Fruit fly (Drosophila melanogaster) whole organism, prepupa: ENCODE measurements around the gene CG15882.

ENCODE experiments used
- Blimp-1 ChIP-seq: fragments of 200-800 bp; sonication (Bioruptor generic); optimal IDR thresholded peaks from 3 replicates; lab custom pipeline; 2017; ENCODE audit warnings: missing biosample characterization, missing genetic modification characterization, mild to moderate bottlenecking, moderate library complexity, missing genetic modification reagents
- CG10631 ChIP-seq: fragments of 200-800 bp; sonication (Bioruptor generic); optimal IDR thresholded peaks from 2 replicates; lab custom pipeline; 2016; ENCODE audit warnings: missing biosample characterization, missing genetic modification characterization
- CG10669 ChIP-seq: fragments of 200-800 bp; sonication (Bioruptor generic); optimal IDR thresholded peaks from 3 replicates; lab custom pipeline; 2018; ENCODE audit warnings: missing biosample characterization, mild to moderate bottlenecking, missing genetic modification characterization, moderate library complexity
- CG11294 ChIP-seq: fragments of 200-800 bp; sonication (Bioruptor generic); IDR thresholded peaks from 2 replicates; pipeline ENCODE4 v1.3.6; 2022; ENCODE audit warnings: missing biosample characterization, missing genetic modification characterization
- CG11762 ChIP-seq: fragments of 200-800 bp; sonication (Bioruptor generic); optimal IDR thresholded peaks from 3 replicates; lab custom pipeline; 2016; ENCODE audit warnings: missing biosample characterization, missing genetic modification characterization; ENCODE audit not compliant: insufficient read depth
- CG11902 ChIP-seq: fragments of 200-800 bp; sonication (Bioruptor generic); optimal IDR thresholded peaks from 3 replicates; lab custom pipeline; 2016; ENCODE audit warnings: missing biosample characterization, missing genetic modification characterization
- CG15336 ChIP-seq: fragments of 200-800 bp; sonication (Bioruptor generic); IDR thresholded peaks from 2 replicates; pipeline ENCODE4 v1.3.6; 2022; ENCODE audit warnings: missing biosample characterization, missing genetic modification characterization
- CG1621 ChIP-seq: fragments of 200-800 bp; sonication (Bioruptor generic); optimal IDR thresholded peaks from 3 replicates; lab custom pipeline; 2018; ENCODE audit warnings: missing biosample characterization, mild to moderate bottlenecking, missing genetic modification characterization
- CG16779 ChIP-seq: fragments of 200-800 bp; sonication (Bioruptor generic); optimal IDR thresholded peaks from 3 replicates; lab custom pipeline; 2017; ENCODE audit warnings: missing biosample characterization, mild to moderate bottlenecking, missing genetic modification characterization
- CG3032 ChIP-seq: fragments of 200-800 bp; optimal IDR thresholded peaks from 2 replicates; lab custom pipeline; 2019; ENCODE audit warnings: missing biosample characterization, mild to moderate bottlenecking, missing genetic modification characterization, moderate library complexity
- CG31627 ChIP-seq: fragments of 200-800 bp; sonication (Bioruptor generic); optimal IDR thresholded peaks from 3 replicates; lab custom pipeline; 2016; ENCODE audit warnings: missing biosample characterization, missing genetic modification characterization
- CG32006 ChIP-seq: fragments of 200-800 bp; sonication (Bioruptor generic); optimal IDR thresholded peaks from 3 replicates; lab custom pipeline; 2017; ENCODE audit warnings: missing biosample characterization, mild to moderate bottlenecking, missing genetic modification characterization
- CG3919 ChIP-seq: fragments of 200-800 bp; sonication (Bioruptor generic); optimal IDR thresholded peaks from 3 replicates; lab custom pipeline; 2016; ENCODE audit warnings: missing biosample characterization, missing genetic modification characterization
- CG4318 ChIP-seq: fragments of 200-800 bp; sonication (Bioruptor generic); optimal IDR thresholded peaks from 3 replicates; lab custom pipeline; 2017; ENCODE audit warnings: missing biosample characterization, mild to moderate bottlenecking, missing genetic modification characterization
- CG6276 ChIP-seq: fragments of 200-800 bp; sonication (Bioruptor generic); optimal IDR thresholded peaks from 2 replicates; lab custom pipeline; 2017; ENCODE audit warnings: missing biosample characterization, mild to moderate bottlenecking, missing genetic modification characterization
- CG6792 ChIP-seq: fragments of 200-800 bp; sonication (Bioruptor generic); optimal IDR thresholded peaks from 3 replicates; lab custom pipeline; 2016; ENCODE audit warnings: missing biosample characterization, missing genetic modification characterization
- CG6808 ChIP-seq: fragments of 200-800 bp; sonication (Bioruptor generic); optimal IDR thresholded peaks from 3 replicates; lab custom pipeline; 2017; ENCODE audit warnings: missing biosample characterization, missing genetic modification characterization, mild to moderate bottlenecking, moderate library complexity, missing genetic modification reagents
- CG6854 ChIP-seq: fragments of 200-800 bp; sonication (Bioruptor generic); optimal IDR thresholded peaks from 2 replicates; lab custom pipeline; 2017; ENCODE audit warnings: missing biosample characterization, mild to moderate bottlenecking, missing genetic modification characterization
- CG7368 ChIP-seq: fragments of 200-800 bp; sonication (Bioruptor generic); optimal IDR thresholded peaks from 3 replicates; lab custom pipeline; 2016; ENCODE audit warnings: missing biosample characterization, missing genetic modification characterization
- CG8119 ChIP-seq: fragments of 200-800 bp; sonication (Bioruptor generic); IDR thresholded peaks from 3 replicates; pipeline ENCODE4 v1.3.6; 2022; ENCODE audit warnings: missing biosample characterization, missing genetic modification characterization
- CG8319 ChIP-seq: fragments of 200-800 bp; sonication (Bioruptor generic); optimal IDR thresholded peaks from 3 replicates; lab custom pipeline; 2016; ENCODE audit warnings: missing biosample characterization, missing genetic modification characterization
- CG8632 ChIP-seq: fragments of 200-800 bp; sonication (Bioruptor generic); optimal IDR thresholded peaks from 3 replicates; lab custom pipeline; 2016; ENCODE audit warnings: missing biosample characterization, missing genetic modification characterization
- CG9139 ChIP-seq: fragments of 200-800 bp; sonication (Bioruptor generic); optimal IDR thresholded peaks from 3 replicates; lab custom pipeline; 2017; ENCODE audit warnings: missing biosample characterization, mild to moderate bottlenecking, missing genetic modification characterization
- Eip75B ChIP-seq: fragments of 200-800 bp; sonication (Bioruptor generic); optimal IDR thresholded peaks from 3 replicates; lab custom pipeline; 2016; ENCODE audit warnings: missing biosample characterization, missing genetic modification characterization
- Eip78C ChIP-seq: fragments of 200-800 bp; sonication (Bioruptor generic); peaks from one replicate; lab custom pipeline; 2016; ENCODE audit warnings: missing biosample characterization, missing genetic modification characterization
- Eip93F ChIP-seq: fragments of 200-800 bp; sonication (Bioruptor generic); optimal IDR thresholded peaks from 2 replicates; lab custom pipeline; 2016; ENCODE audit warnings: missing biosample characterization, mild to moderate bottlenecking, missing genetic modification characterization
- Ets96B ChIP-seq: fragments of 200-800 bp; optimal IDR thresholded peaks from 2 replicates; lab custom pipeline; 2019; ENCODE audit warnings: missing biosample characterization, mild to moderate bottlenecking, missing genetic modification characterization, moderate library complexity
- Gug ChIP-seq: fragments of 200-800 bp; sonication (Bioruptor generic); IDR thresholded peaks from 2 replicates; pipeline ENCODE4 v1.3.6; 2022; ENCODE audit warnings: missing biosample characterization, missing genetic modification characterization
- Hr38 ChIP-seq: sonication (Bioruptor generic); optimal IDR thresholded peaks from 2 replicates; lab custom pipeline; 2016; ENCODE audit warnings: missing biosample characterization, missing genetic modification characterization
- Hr39 ChIP-seq: fragments of 200-800 bp; sonication (Bioruptor generic); optimal IDR thresholded peaks from 2 replicates; lab custom pipeline; 2016; ENCODE audit warnings: missing biosample characterization, missing genetic modification characterization
- Lpt ChIP-seq: fragments of 200-800 bp; sonication (Bioruptor generic); optimal IDR thresholded peaks from 3 replicates; lab custom pipeline; 2016; ENCODE audit warnings: missing biosample characterization, missing genetic modification characterization
- Met ChIP-seq: fragments of 200-800 bp; sonication (Bioruptor generic); optimal IDR thresholded peaks from 3 replicates; lab custom pipeline; 2016; ENCODE audit warnings: missing biosample characterization, missing genetic modification characterization
- Smox ChIP-seq: fragments of 200-800 bp; sonication (Bioruptor generic); optimal IDR thresholded peaks from 3 replicates; lab custom pipeline; 2016; ENCODE audit warnings: missing biosample characterization, missing genetic modification characterization
- Sox102F ChIP-seq: fragments of 200-800 bp; sonication (Bioruptor generic); optimal IDR thresholded peaks from 2 replicates; lab custom pipeline; 2016; ENCODE audit warnings: missing biosample characterization, mild to moderate bottlenecking, missing genetic modification characterization
- Sox14 ChIP-seq: fragments of 200-800 bp; sonication (Bioruptor generic); optimal IDR thresholded peaks from 3 replicates; lab custom pipeline; 2016; ENCODE audit warnings: missing biosample characterization, missing genetic modification characterization
- Sox15 ChIP-seq: fragments of 200-800 bp; sonication (Bioruptor generic); optimal IDR thresholded peaks from 3 replicates; lab custom pipeline; 2016; ENCODE audit warnings: missing biosample characterization, missing genetic modification characterization
- achi ChIP-seq: fragments of 200-800 bp; sonication (Bioruptor generic); optimal IDR thresholded peaks from 3 replicates; lab custom pipeline; 2016; ENCODE audit warnings: missing biosample characterization, missing genetic modification characterization
- acj6 ChIP-seq: fragments of 200-800 bp; sonication (Bioruptor generic); optimal IDR thresholded peaks from 3 replicates; lab custom pipeline; 2016; ENCODE audit warnings: missing biosample characterization, missing genetic modification characterization
- cyc ChIP-seq: fragments of 200-800 bp; sonication (Bioruptor generic); optimal IDR thresholded peaks from 3 replicates; lab custom pipeline; 2016; ENCODE audit warnings: missing biosample characterization, missing genetic modification characterization
- dac ChIP-seq: fragments of 200-800 bp; sonication (Bioruptor generic); optimal IDR thresholded peaks from 2 replicates; lab custom pipeline; 2017; ENCODE audit warnings: missing biosample characterization, mild to moderate bottlenecking, missing genetic modification characterization
- eg ChIP-seq: fragments of 200-800 bp; sonication (Bioruptor generic); IDR thresholded peaks from 3 replicates; pipeline ENCODE4 v1.3.6; 2022; ENCODE audit warnings: missing biosample characterization, missing genetic modification characterization
- esn ChIP-seq: fragments of 200-800 bp; sonication (Bioruptor generic); optimal IDR thresholded peaks from 2 replicates; lab custom pipeline; 2016; ENCODE audit warnings: missing biosample characterization, mild to moderate bottlenecking, missing genetic modification characterization, moderate library complexity
- fkh ChIP-seq: fragments of 200-800 bp; sonication (Bioruptor generic); optimal IDR thresholded peaks from 3 replicates; lab custom pipeline; 2017; ENCODE audit warnings: missing biosample characterization, mild to moderate bottlenecking, missing genetic modification characterization, moderate library complexity
- lz ChIP-seq: fragments of 200-800 bp; sonication (Bioruptor generic); optimal IDR thresholded peaks from 3 replicates; lab custom pipeline; 2016; ENCODE audit warnings: missing biosample characterization, missing genetic modification characterization
- net ChIP-seq: fragments of 200-800 bp; sonication (Bioruptor generic); optimal IDR thresholded peaks from 3 replicates; lab custom pipeline; 2016; ENCODE audit warnings: missing biosample characterization, missing genetic modification characterization
- spab ChIP-seq: fragments of 200-800 bp; sonication (Bioruptor generic); optimal IDR thresholded peaks from 2 replicates; lab custom pipeline; 2017; ENCODE audit warnings: missing biosample characterization, mild to moderate bottlenecking, missing genetic modification characterization, missing genetic modification reagents
- ss ChIP-seq, 2 experiments: fragments of 200-800 bp; sonication (Bioruptor generic); optimal IDR thresholded peaks; 2 replicates in 1 of 2; 3 replicates in 1 of 2; lab custom pipeline; 2017 to 2018; ENCODE audit warnings: mild to moderate bottlenecking in 2 of 2, missing biosample characterization in 2 of 2, missing genetic modification characterization in 2 of 2, moderate library complexity in 1 of 2
- svp ChIP-seq: fragments of 200-800 bp; sonication (Bioruptor generic); peaks from one replicate; lab custom pipeline; 2016; ENCODE audit warnings: missing biosample characterization, missing genetic modification characterization
- topi ChIP-seq: fragments of 200-800 bp; sonication (Bioruptor generic); optimal IDR thresholded peaks from 3 replicates; lab custom pipeline; 2016; ENCODE audit warnings: missing biosample characterization, missing genetic modification characterization

The CG15882 gene

DNA sequence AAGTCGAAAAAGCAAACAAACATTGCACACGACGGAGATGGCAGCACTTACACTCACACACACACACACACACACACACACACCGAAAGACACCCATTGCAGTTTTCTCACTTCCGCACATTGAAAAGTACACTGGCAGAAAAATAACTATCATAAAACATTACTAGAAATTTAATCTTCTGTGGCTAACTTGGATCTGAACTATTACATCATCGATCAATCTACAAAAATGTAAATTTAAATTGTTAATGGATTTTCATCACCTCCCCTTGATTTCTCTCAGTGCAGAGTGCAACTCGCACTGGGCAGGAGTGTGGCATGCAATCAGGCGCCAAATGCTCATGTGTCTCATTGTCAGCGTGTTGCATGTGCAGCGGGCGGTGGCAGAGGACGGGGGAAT is 3.8 kb downstream of the CG15882 start (continued):
- TF ChIP-seq lz (GFP tag; lab: Kevin White, UChicago) = no peak
- TF ChIP-seq CG6854 (GFP tag; lab: Kevin White, UChicago) = no peak
- no peak for TF ChIP-seq Hr38 (GFP tag; lab: Kevin White, UChicago)
- TF ChIP-seq CG10669 (GFP tag; lab: Kevin White, UChicago) = peak; percentile 3
- no peak for TF ChIP-seq CG4318 (GFP tag; lab: Kevin White, UChicago)

DNA sequence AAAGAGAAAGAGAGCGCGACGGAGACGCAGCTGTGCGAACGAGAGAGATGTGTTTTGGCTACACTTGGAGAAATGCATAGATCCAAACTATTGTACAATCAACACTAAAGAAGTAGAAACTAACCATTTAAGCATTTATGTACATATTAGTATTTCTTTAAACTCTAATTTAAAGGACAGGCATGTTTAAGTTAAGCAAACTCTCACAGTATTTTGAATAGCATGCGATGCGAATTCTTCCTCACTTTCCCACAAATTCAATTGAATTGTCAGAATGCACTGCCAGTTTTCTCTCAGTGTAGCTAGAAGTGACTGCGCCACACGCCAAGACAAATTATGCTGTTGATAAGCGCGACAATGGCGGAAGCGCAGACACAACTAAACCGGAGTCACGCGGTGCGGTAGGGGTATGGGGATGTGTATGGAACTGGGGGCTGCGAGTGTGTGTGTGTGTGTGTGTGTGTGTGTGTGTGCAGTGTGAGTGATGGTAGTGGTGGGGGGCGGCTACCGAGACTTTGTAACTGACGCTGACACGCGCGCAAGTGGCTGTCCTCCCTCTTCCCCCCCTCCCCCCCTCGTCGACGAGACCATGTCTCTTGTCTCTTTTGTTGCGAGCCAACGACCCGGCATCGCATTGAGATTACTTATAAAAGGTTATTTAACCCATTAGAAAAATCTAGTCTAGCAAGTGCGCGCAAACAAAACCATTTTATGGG is 17.2 kb downstream of the CG15882 start:
- 0 out of 2 replicates have a peak, but pooled peaks have one; percentile 11 for TF ChIP-seq Gug (GFP tag; lab: Robert Waterston, UW)
- no peak for TF ChIP-seq Hr39
- peak; percentile 44 for TF ChIP-seq CG15336
- TF ChIP-seq CG10669 (GFP tag; lab: Kevin White, UChicago) = peak; percentile 16
- TF ChIP-seq CG6276 (GFP tag; lab: Kevin White, UChicago) = peak; percentile 45
- TF ChIP-seq CG4318 (GFP tag; lab: Kevin White, UChicago) = peak; percentile 49
- no peak for TF ChIP-seq fkh (GFP tag; lab: Kevin White, UChicago)
- TF ChIP-seq CG31627 (GFP tag; lab: Kevin White, UChicago) = no peak
- TF ChIP-seq CG1621 (tag; lab: Kevin White, UChicago) = no peak
- TF ChIP-seq Smox (GFP tag; lab: Kevin White, UChicago) = no peak
- no peak for TF ChIP-seq Sox15
- peak; percentile 63 for TF ChIP-seq Eip78C
- peak; percentile 6 for TF ChIP-seq CG6808 (GFP tag; lab: Kevin White, UChicago)
- no peak for TF ChIP-seq net (GFP tag; lab: Kevin White, UChicago)
- TF ChIP-seq Ets96B = peak; percentile 17
- no peak for TF ChIP-seq CG16779 (tag; lab: Kevin White, UChicago)
- peak; percentile 45; the same call in 1 of the 3 replicates for TF ChIP-seq eg (GFP tag; lab: Robert Waterston, UW)
- TF ChIP-seq Sox102F (GFP tag; lab: Kevin White, UChicago) = no peak
- TF ChIP-seq topi (GFP tag; lab: Kevin White, UChicago) = no peak
- no peak for TF ChIP-seq ss (GFP tag; optimal IDR thresholded peaks at IDR 0.05; lab: Kevin White, UChicago)
- no peak for TF ChIP-seq CG11762
- peak; percentile 53 for TF ChIP-seq svp (GFP tag; lab: Kevin White, UChicago)
- no peak for TF ChIP-seq CG7368 (GFP tag; lab: Kevin White, UChicago)
- TF ChIP-seq Blimp-1 (GFP tag; lab: Kevin White, UChicago) = no peak
- TF ChIP-seq achi = peak; percentile 18
- TF ChIP-seq CG8632 (GFP tag; lab: Kevin White, UChicago) = no peak
- peak; percentile 36 for TF ChIP-seq CG10631 (GFP tag; lab: Kevin White, UChicago)
- TF ChIP-seq spab = no peak
- no peak for TF ChIP-seq cyc (GFP tag; lab: Kevin White, UChicago)
- TF ChIP-seq CG8119 = peak; percentile 62; the same call in 2 of the 3 replicates
- TF ChIP-seq Hr38 (GFP tag; lab: Kevin White, UChicago) = no peak
- no peak for TF ChIP-seq esn
- TF ChIP-seq dac (GFP tag; lab: Kevin White, UChicago) = no peak
- peak; percentile 13 for TF ChIP-seq CG3032 (tag; lab: Kevin White, UChicago)
- TF ChIP-seq CG9139 (GFP tag; lab: Kevin White, UChicago) = no peak
- no peak for TF ChIP-seq CG11902
- no peak for TF ChIP-seq CG8319 (GFP tag; lab: Kevin White, UChicago)
- no peak for TF ChIP-seq lz (GFP tag; lab: Kevin White, UChicago)
- TF ChIP-seq Lpt (GFP tag; lab: Kevin White, UChicago) = no peak
- no peak for TF ChIP-seq Met
- TF ChIP-seq Eip75B (GFP tag; lab: Kevin White, UChicago) = no peak
- no peak for TF ChIP-seq acj6
- no peak for TF ChIP-seq CG11294 (GFP tag; lab: Robert Waterston, UW)
- TF ChIP-seq CG3919 (GFP tag; lab: Kevin White, UChicago) = peak; percentile 23
- TF ChIP-seq Eip93F (GFP tag; lab: Kevin White, UChicago) = no peak
- peak; percentile 31 for TF ChIP-seq Sox14 (GFP tag; lab: Kevin White, UChicago)
- TF ChIP-seq CG32006 (GFP tag; lab: Kevin White, UChicago) = peak; percentile 73
- no peak for TF ChIP-seq CG6792 (GFP tag; lab: Kevin White, UChicago)
